Fruit fly (Drosophila melanogaster) whole organism, embryonic: ENCODE data around the gene Reck.

Experiments used
- ATbp ChIP-seq: fragments of 200-800 bp; sonication (Bioruptor generic); optimal IDR thresholded peaks from 2 replicates; lab custom pipeline; 2017; ENCODE audit warnings: missing biosample characterization, mild to moderate bottlenecking, missing genetic modification characterization, missing genetic modification reagents
- Ada2b ChIP-seq: fragments of 200-800 bp; sonication (Bioruptor generic); IDR thresholded peaks from 2 replicates; pipeline ENCODE4 v1.3.6; 2022; ENCODE audit warnings: missing biosample characterization, missing genetic modification characterization
- Asciz ChIP-seq: fragments of 200-800 bp; sonication (Bioruptor generic); optimal IDR thresholded peaks from 2 replicates; lab custom pipeline; 2017; ENCODE audit warnings: missing biosample characterization, mild to moderate bottlenecking, missing genetic modification characterization, missing genetic modification reagents
- B-H1 ChIP-seq: fragments of 200-800 bp; sonication (Bioruptor generic); IDR thresholded peaks from 3 replicates; pipeline ENCODE4 v1.3.6; 2022; ENCODE audit warnings: missing biosample characterization, missing genetic modification characterization
- Bgb ChIP-seq: fragments of 200-800 bp; sonication (Bioruptor generic); IDR thresholded peaks from 2 replicates; pipeline ENCODE4 v1.3.6; 2022; ENCODE audit warnings: missing biosample characterization, missing genetic modification characterization; ENCODE audit not compliant: partially characterized antibody
- Blimp-1 ChIP-seq: fragments of 200-800 bp; sonication (Bioruptor generic); optimal IDR thresholded peaks from 3 replicates; lab custom pipeline; 2018; ENCODE audit warnings: missing biosample characterization, missing genetic modification characterization, mild to moderate bottlenecking, moderate library complexity, missing genetic modification reagents
- CG10267 ChIP-seq: fragments of 200-800 bp; sonication (Bioruptor generic); optimal IDR thresholded peaks from 2 replicates; lab custom pipeline; 2018; ENCODE audit warnings: missing biosample characterization, mild to moderate bottlenecking, missing genetic modification characterization, moderate library complexity
- CG11247 ChIP-seq: fragments of 200-800 bp; sonication (Bioruptor generic); IDR thresholded peaks from 2 replicates; pipeline ENCODE4 v1.3.6; 2022; ENCODE audit warnings: missing biosample characterization, missing genetic modification characterization
- CG11560 ChIP-seq: fragments of 200-800 bp; sonication (Bioruptor generic); IDR thresholded peaks from 3 replicates; pipeline ENCODE4 v1.3.6; 2022; ENCODE audit warnings: missing biosample characterization, missing genetic modification characterization
- CG12769 ChIP-seq: fragments of 200-800 bp; sonication (Bioruptor generic); optimal IDR thresholded peaks from 2 replicates; lab custom pipeline; 2019; ENCODE audit warnings: missing biosample characterization, mild to moderate bottlenecking, missing genetic modification characterization, moderate library complexity
- CG15514 ChIP-seq: fragments of 200-800 bp; sonication (Bioruptor generic); optimal IDR thresholded peaks from 3 replicates; lab custom pipeline; 2017; ENCODE audit warnings: missing biosample characterization, missing genetic modification characterization, mild to moderate bottlenecking, moderate library complexity, missing genetic modification reagents
- CG17385 ChIP-seq: fragments of 200-800 bp; sonication (Bioruptor generic); optimal IDR thresholded peaks from 3 replicates; lab custom pipeline; 2018; ENCODE audit warnings: missing biosample characterization, mild to moderate bottlenecking, missing genetic modification characterization
- CG18619 ChIP-seq: fragments of 200-800 bp; sonication (Bioruptor generic); optimal IDR thresholded peaks from 3 replicates; lab custom pipeline; 2017; ENCODE audit warnings: missing biosample characterization, mild to moderate bottlenecking, missing genetic modification characterization
- CG2129 ChIP-seq: fragments of 200-800 bp; sonication (Bioruptor generic); IDR thresholded peaks from 2 replicates; pipeline ENCODE4 v1.3.6; 2022; ENCODE audit warnings: missing biosample characterization, missing genetic modification characterization; ENCODE audit not compliant: partially characterized antibody
- CG2202 ChIP-seq: fragments of 200-800 bp; sonication (Bioruptor generic); optimal IDR thresholded peaks from 2 replicates; lab custom pipeline; 2018; ENCODE audit warnings: missing biosample characterization, mild to moderate bottlenecking, missing genetic modification characterization
- CG3407 ChIP-seq: fragments of 200-800 bp; sonication (Bioruptor generic); optimal IDR thresholded peaks from 2 replicates; lab custom pipeline; 2018; ENCODE audit warnings: missing biosample characterization, mild to moderate bottlenecking, missing genetic modification characterization
- CG34224 ChIP-seq: fragments of 200-800 bp; sonication (Bioruptor generic); IDR thresholded peaks from 3 replicates; pipeline ENCODE4 v1.3.6; 2022; ENCODE audit warnings: missing biosample characterization, missing genetic modification characterization; ENCODE audit not compliant: partially characterized antibody
- CG4730 ChIP-seq: fragments of 200-800 bp; sonication (Bioruptor generic); IDR thresholded peaks from 2 replicates; pipeline ENCODE4 v1.3.6; 2022; ENCODE audit warnings: missing biosample characterization, missing genetic modification characterization
- CG5180 ChIP-seq: fragments of 200-800 bp; sonication (Bioruptor generic); optimal IDR thresholded peaks from 3 replicates; lab custom pipeline; 2017; ENCODE audit warnings: missing biosample characterization, missing genetic modification characterization, mild to moderate bottlenecking, moderate library complexity, missing genetic modification reagents
- CG5245 ChIP-seq: fragments of 200-800 bp; sonication (Bioruptor generic); optimal IDR thresholded peaks from 3 replicates; lab custom pipeline; 2016; ENCODE audit warnings: missing biosample characterization, missing genetic modification characterization
- CG7556 ChIP-seq: fragments of 200-800 bp; sonication (Bioruptor generic); optimal IDR thresholded peaks from 2 replicates; lab custom pipeline; 2017; ENCODE audit warnings: missing biosample characterization, mild to moderate bottlenecking, missing genetic modification characterization
- CG7987 ChIP-seq: fragments of 200-800 bp; sonication (Bioruptor generic); optimal IDR thresholded peaks from 2 replicates; lab custom pipeline; 2018; ENCODE audit warnings: missing biosample characterization, mild to moderate bottlenecking, missing genetic modification characterization, moderate library complexity
- CG8478 ChIP-seq: fragments of >200 bp; optimal IDR thresholded peaks from 2 replicates; lab custom pipeline; 2018
- CG9215 ChIP-seq: fragments of 200-800 bp; sonication (Bioruptor generic); IDR thresholded peaks from 2 replicates; pipeline ENCODE4 v1.3.6; 2022; ENCODE audit warnings: missing biosample characterization, missing genetic modification characterization
- Doc3 ChIP-seq: fragments of 200-800 bp; sonication (Bioruptor generic); IDR thresholded peaks from 3 replicates; pipeline ENCODE4 v1.3.6; 2022; ENCODE audit warnings: missing biosample characterization, missing genetic modification characterization; ENCODE audit not compliant: partially characterized antibody
- H2.0 ChIP-seq: fragments of 200-800 bp; sonication (Bioruptor generic); IDR thresholded peaks from 2 replicates; pipeline ENCODE4 v1.3.6; 2022; ENCODE audit warnings: missing biosample characterization, missing genetic modification characterization
- Hr39 ChIP-seq: fragments of >200 bp; optimal IDR thresholded peaks from 2 replicates; lab custom pipeline; 2017
- Lhr ChIP-seq: fragments of 200-800 bp; sonication (Bioruptor generic); optimal IDR thresholded peaks from 3 replicates; lab custom pipeline; 2017; ENCODE audit warnings: mild to moderate bottlenecking, missing biosample characterization, missing genetic modification reagents, missing genetic modification characterization
- NC2α ChIP-seq: fragments of 200-800 bp; sonication (Bioruptor generic); optimal IDR thresholded peaks from 2 replicates; lab custom pipeline; 2016; ENCODE audit warnings: missing biosample characterization, missing genetic modification characterization
- NK7.1 ChIP-seq: fragments of 200-800 bp; sonication (Bioruptor generic); optimal IDR thresholded peaks from 3 replicates; lab custom pipeline; 2016; ENCODE audit warnings: missing biosample characterization, missing genetic modification characterization
- PHDP ChIP-seq: fragments of 200-800 bp; sonication (Bioruptor generic); optimal IDR thresholded peaks from 3 replicates; lab custom pipeline; 2018; ENCODE audit warnings: missing biosample characterization, mild to moderate bottlenecking, missing genetic modification characterization, moderate library complexity
- Six4 ChIP-seq: fragments of 200-800 bp; sonication (Bioruptor generic); optimal IDR thresholded peaks from 2 replicates; lab custom pipeline; 2016; ENCODE audit warnings: missing biosample characterization, missing genetic modification characterization
- bbx ChIP-seq: fragments of 200-800 bp; sonication (Bioruptor generic); IDR thresholded peaks from 2 replicates; pipeline ENCODE4 v1.3.6; 2022; ENCODE audit warnings: missing biosample characterization, missing genetic modification characterization; ENCODE audit not compliant: partially characterized antibody
- crc ChIP-seq: fragments of 200-800 bp; sonication (Bioruptor generic); optimal IDR thresholded peaks from 2 replicates; lab custom pipeline; 2016; ENCODE audit warnings: missing biosample characterization, missing genetic modification characterization
- en ChIP-seq: fragments of 200-800 bp; sonication (Bioruptor generic); optimal IDR thresholded peaks from 2 replicates; lab custom pipeline; 2016; ENCODE audit warnings: missing biosample characterization, missing genetic modification characterization
- fd64A ChIP-seq: fragments of 200-800 bp; sonication (Bioruptor generic); optimal IDR thresholded peaks from 3 replicates; lab custom pipeline; 2018; ENCODE audit warnings: missing biosample characterization, mild to moderate bottlenecking, missing genetic modification characterization
- insv ChIP-seq, 2 experiments: fragments of 200-800 bp; sonication (Bioruptor generic); optimal IDR thresholded peaks; 3 replicates each; lab custom pipeline; 2016 to 2018; ENCODE audit warnings: missing biosample characterization in 2 of 2, missing genetic modification characterization in 2 of 2
- kni ChIP-seq: fragments of 200-800 bp; sonication (Bioruptor generic); optimal IDR thresholded peaks from 3 replicates; lab custom pipeline; 2017; ENCODE audit warnings: mild to moderate bottlenecking, missing biosample characterization, missing genetic modification reagents, missing genetic modification characterization
- knrl ChIP-seq: fragments of 200-800 bp; sonication (Bioruptor generic); IDR thresholded peaks from 3 replicates; pipeline ENCODE4 v1.3.6; 2022; ENCODE audit warnings: missing biosample characterization, missing genetic modification characterization; ENCODE audit not compliant: partially characterized antibody
- luna ChIP-seq: fragments of 200-800 bp; sonication (Bioruptor generic); optimal IDR thresholded peaks from 2 replicates; lab custom pipeline; 2016; ENCODE audit warnings: missing biosample characterization, missing genetic modification characterization
- odd ChIP-seq: fragments of 200-800 bp; sonication (Bioruptor generic); optimal IDR thresholded peaks from 2 replicates; lab custom pipeline; 2017; ENCODE audit warnings: missing biosample characterization, mild to moderate bottlenecking, missing genetic modification characterization
- pfk ChIP-seq: fragments of 200-800 bp; sonication (Bioruptor generic); optimal IDR thresholded peaks from 2 replicates; lab custom pipeline; 2018; ENCODE audit warnings: missing biosample characterization, mild to moderate bottlenecking, missing genetic modification characterization, moderate library complexity
- pnt ChIP-seq: fragments of 200-800 bp; sonication (Bioruptor generic); optimal IDR thresholded peaks from 3 replicates; lab custom pipeline; 2016; ENCODE audit warnings: missing biosample characterization, missing genetic modification characterization
- pum ChIP-seq: fragments of 200-800 bp; sonication (Bioruptor generic); optimal IDR thresholded peaks from 2 replicates; lab custom pipeline; 2016; ENCODE audit warnings: missing biosample characterization, missing genetic modification characterization
- pzg ChIP-seq: fragments of 200-800 bp; sonication (Bioruptor generic); optimal IDR thresholded peaks from 3 replicates; lab custom pipeline; 2018; ENCODE audit warnings: missing biosample characterization, mild to moderate bottlenecking, missing genetic modification characterization, moderate library complexity
- sisA ChIP-seq: fragments of 200-800 bp; sonication (Bioruptor generic); IDR thresholded peaks from 2 replicates; pipeline ENCODE4 v1.3.6; 2022; ENCODE audit warnings: missing biosample characterization, missing genetic modification characterization
- slbo ChIP-seq: fragments of 200-800 bp; sonication (Bioruptor generic); IDR thresholded peaks from 2 replicates; pipeline ENCODE4 v1.3.6; 2022; ENCODE audit warnings: missing biosample characterization, missing genetic modification characterization
- stwl ChIP-seq: fragments of 200-800 bp; sonication (Bioruptor generic); optimal IDR thresholded peaks from 3 replicates; lab custom pipeline; 2018; ENCODE audit warnings: missing biosample characterization, mild to moderate bottlenecking, missing genetic modification characterization, moderate library complexity
- wdn ChIP-seq: fragments of 200-800 bp; sonication (Bioruptor generic); IDR thresholded peaks from 2 replicates; pipeline ENCODE4 v1.3.6; 2022; ENCODE audit warnings: missing biosample characterization, missing genetic modification characterization

The Reck gene

DNA sequence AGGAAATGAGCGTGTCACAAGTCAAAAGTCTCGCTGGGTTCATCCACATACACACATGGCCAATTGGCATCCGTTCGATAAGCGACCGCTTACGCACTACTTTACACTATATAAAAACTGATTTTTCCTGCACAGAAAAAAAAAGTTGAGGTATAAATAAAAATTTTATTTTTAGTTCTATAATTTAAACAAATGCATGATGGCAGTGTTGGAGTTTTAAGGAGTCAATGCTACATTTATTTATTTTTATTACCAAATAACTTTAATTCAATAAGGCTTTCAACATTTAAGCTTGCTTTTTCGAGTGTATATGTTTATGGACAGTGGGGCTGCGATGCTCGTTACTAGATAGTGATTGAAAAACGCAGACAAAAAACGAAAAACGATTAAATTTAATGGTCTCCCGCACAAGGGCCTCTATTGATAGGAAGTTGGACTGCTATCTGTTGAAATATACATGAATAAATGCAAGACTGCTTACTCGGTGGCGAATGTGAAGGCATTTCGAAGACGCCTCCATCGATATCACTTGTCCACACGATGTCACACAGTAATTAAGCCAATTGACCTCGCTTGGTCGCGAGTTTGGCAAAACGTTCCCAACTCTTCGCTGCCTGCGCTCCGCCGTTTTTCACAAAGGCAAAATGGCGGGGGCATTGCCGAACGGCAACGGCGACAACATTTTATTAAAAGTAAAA lies 2.1 kb downstream of the Reck start (continued):
- TF ChIP-seq CG34224 (GFP tag; lab: Robert Waterston, UW) (no peak), NK7.1 (GFP tag; lab: Kevin White, UChicago) (no peak), bbx (GFP tag; lab: Robert Waterston, UW) (no peak), CG18619 (GFP tag; lab: Kevin White, UChicago) (peak; percentile 46), en (peak; percentile 38), CG7987 (GFP tag; lab: Kevin White, UChicago) (peak; percentile 31), kni (GFP tag; lab: Kevin White, UChicago) (no peak), Six4 (GFP tag; lab: Kevin White, UChicago) (peak; percentile 66), CG7556 (GFP tag; lab: Kevin White, UChicago) (peak; percentile 76), CG8478 (no peak), CG4730 (GFP tag; lab: Robert Waterston, UW) (peak; percentile 41), ATbp (GFP tag; lab: Kevin White, UChicago) (peak; percentile 72), insv (GFP tag; optimal IDR thresholded peaks at IDR 0.05; lab: Kevin White, UChicago) (no peak), CG11247 (GFP tag; lab: Robert Waterston, UW) (peak; percentile 69), Lhr (GFP tag; lab: Kevin White, UChicago) (peak; percentile 33), CG15514 (peak; percentile 38), H2.0 (GFP tag; lab: Robert Waterston, UW) (peak; percentile 57; the same call in 1 of the 2 replicates), pum (GFP tag; lab: Kevin White, UChicago) (peak; percentile 47), fd64A (GFP tag; lab: Kevin White, UChicago) (no peak), slbo (peak; percentile 76), pfk (no peak), B-H1 (GFP tag; lab: Robert Waterston, UW) (peak; percentile 49), NC2α (GFP tag; lab: Kevin White, UChicago) (no peak), crc (GFP tag; lab: Kevin White, UChicago) (no peak), CG11560 (0 out of 3 replicates have a peak, but pooled peaks have one; percentile 13), Doc3 (no peak), Hr39 (lab: Kevin White, UChicago) (no peak), pnt (GFP tag; lab: Kevin White, UChicago) (peak; percentile 38), CG3407 (GFP tag; lab: Kevin White, UChicago) (peak; percentile 62), wdn (no peak), sisA (GFP tag; lab: Robert Waterston, UW) (peak; percentile 80), CG10267 (tag; lab: Kevin White, UChicago) (peak; percentile 83), Bgb (GFP tag; lab: Robert Waterston, UW) (no peak), CG2129 (no peak), Blimp-1 (GFP tag; lab: Kevin White, UChicago) (peak; percentile 85), knrl (GFP tag; lab: Robert Waterston, UW) (no peak), PHDP (peak; percentile 82), CG5180 (GFP tag; lab: Kevin White, UChicago) (peak; percentile 55), CG12769 (tag; lab: Kevin White, UChicago) (peak; percentile 18), pzg (GFP tag; lab: Kevin White, UChicago) (no peak), Asciz (peak; percentile 78), CG5245 (GFP tag; lab: Kevin White, UChicago) (peak; percentile 58), CG2202 (tag; lab: Kevin White, UChicago) (peak; percentile 36), luna (no peak), Ada2b (GFP tag; lab: Robert Waterston, UW) (peak; percentile 79), CG9215 (GFP tag; lab: Robert Waterston, UW) (peak; percentile 28; the same call in 1 of the 2 replicates), odd (GFP tag; lab: Kevin White, UChicago) (peak; percentile 58), CG17385 (GFP tag; lab: Kevin White, UChicago) (peak; percentile 77), stwl (tag; lab: Kevin White, UChicago) (no peak)
